Fruit fly (Drosophila melanogaster): ENCODE results near the gene CG8852.

The CG8852 gene

dm6 chr2L:3555408-3556058 lies 30.6 kb downstream of the CG8852 start (continued):
- TF ChIP-seq bsh (GFP tag; optimal IDR thresholded peaks at IDR 0.05) (peak in 1 of 2 experiments; percentile 43), dpn (GFP tag; optimal IDR thresholded peaks at IDR 0.05) (no peak), CG1603 (tag; optimal IDR thresholded peaks at IDR 0.05) (peak; percentile 10), CG42726 (GFP tag; IDR thresholded peaks at IDR 0.05; ENCODE audit: partially characterized antibody) (no peak), sob (GFP tag; IDR thresholded peaks at IDR 0.05) (peak; percentile 58; the same call in 1 of the 2 replicates), CG8359 (GFP tag; optimal IDR thresholded peaks at IDR 0.05; ENCODE audit: borderline replicate concordance) (peak; percentile 36), D19A (tag; optimal IDR thresholded peaks at IDR 0.05) (peak; percentile 21), CG4820 (GFP tag; optimal IDR thresholded peaks at IDR 0.05) (no peak), CG5953 (GFP tag; IDR thresholded peaks at IDR 0.05) (no peak), CG9609 (GFP tag; optimal IDR thresholded peaks at IDR 0.05) (no peak), Hey (tag; optimal IDR thresholded peaks at IDR 0.05) (no peak), sens-2 (GFP tag; IDR thresholded peaks at IDR 0.05) (0 out of 2 replicates have a peak, but pooled peaks have one; percentile 13), CG18476 (GFP tag; optimal IDR thresholded peaks at IDR 0.05) (no peak), CG13123 (GFP tag; optimal IDR thresholded peaks at IDR 0.05) (no peak), CG6791 (GFP tag; IDR thresholded peaks at IDR 0.05; ENCODE audit: partially characterized antibody) (no peak), jumu (GFP tag; optimal IDR thresholded peaks at IDR 0.05) (no peak), sisA (GFP tag; IDR thresholded peaks at IDR 0.05) (no peak), CG11695 (GFP tag; IDR thresholded peaks at IDR 0.05) (0 out of 3 replicates have a peak, but pooled peaks have one; percentile 25), CG9437 (GFP tag; optimal IDR thresholded peaks at IDR 0.05) (no peak), danr (GFP tag; IDR thresholded peaks at IDR 0.05) (no peak), pita (GFP tag; optimal IDR thresholded peaks at IDR 0.05) (no peak), CG1024 (GFP tag; IDR thresholded peaks at IDR 0.05) (no peak), CG9727 (GFP tag; optimal IDR thresholded peaks at IDR 0.05) (peak; percentile 14), ab (GFP tag; optimal IDR thresholded peaks at IDR 0.05) (no peak), en (GFP tag; optimal IDR thresholded peaks at IDR 0.05) (no peak), Ets65A (GFP tag) (no peak), Atf6 (GFP tag; IDR thresholded peaks at IDR 0.05) (no peak), CG10267 (tag; optimal IDR thresholded peaks at IDR 0.05) (peak; percentile 35), lmd (GFP tag; IDR thresholded peaks at IDR 0.05) (no peak), fd96Cb (tag; optimal IDR thresholded peaks at IDR 0.05) (peak; percentile 7), chinmo (GFP tag; IDR thresholded peaks at IDR 0.05; ENCODE audit: partially characterized antibody) (no peak), slou (GFP tag; optimal IDR thresholded peaks at IDR 0.05) (no peak), CG34224 (GFP tag; IDR thresholded peaks at IDR 0.05; ENCODE audit: partially characterized antibody) (no peak), Spps (tag; optimal IDR thresholded peaks at IDR 0.05) (peak; percentile 32), prd (optimal IDR thresholded peaks at IDR 0.05) (no peak), prd (GFP tag; IDR thresholded peaks at IDR 0.05) (peak; percentile 75), Dip2 (GFP tag; IDR thresholded peaks at IDR 0.05) (no peak), Ets97D (GFP tag; optimal IDR thresholded peaks at IDR 0.05) (no peak), al (GFP tag; IDR thresholded peaks at IDR 0.05) (no peak), CG17612 (GFP tag; IDR thresholded peaks at IDR 0.05) (no peak), disco-r (GFP tag; optimal IDR thresholded peaks at IDR 0.05) (no peak), CG15696 (tag; optimal IDR thresholded peaks at IDR 0.05) (peak; percentile 79), slbo (GFP tag; IDR thresholded peaks at IDR 0.05) (no peak), CG8765 (GFP tag; IDR thresholded peaks at IDR 0.05) (peak; percentile 44; the same call in 1 of the 2 replicates), gt (GFP tag; IDR thresholded peaks at IDR 0.05) (no peak), corto (GFP tag; optimal IDR thresholded peaks at IDR 0.05) (no peak), zfh1 (GFP tag; IDR thresholded peaks at IDR 0.05) (peak; percentile 58; the same call in 2 of the 3 replicates), aop (GFP tag; IDR thresholded peaks at IDR 0.05) (no peak), Ssrp (tag; optimal IDR thresholded peaks at IDR 0.05) (no peak), jigr1 (GFP tag; IDR thresholded peaks at IDR 0.05) (no peak), dan (GFP tag; IDR thresholded peaks at IDR 0.05) (peak; percentile 45; the same call in 1 of the 2 replicates)

All from whole organism, embryonic.